Worm (Caenorhabditis elegans) whole organism, L4 larva: ENCODE results near the gene mdt-11.

ENCODE experiments used
- R02D3.7 ChIP-seq: fragments of 150-350 bp; sonication (generic microtip); optimal IDR thresholded peaks from 3 replicates; lab custom pipeline; 2014; ENCODE audit warnings: missing biosample characterization, missing genetic modification characterization
- Y75B8A.6 ChIP-seq: fragments of 200-800 bp; sonication (Bioruptor generic); IDR thresholded peaks from 2 replicates; pipeline ENCODE4 v1.3.6; 2022; ENCODE audit warnings: missing genetic modification reagents, missing genetic modification characterization, missing compliant biosample characterization
- ama-1 ChIP-seq: fragments of 150-350 bp; optimal IDR thresholded peaks from 2 replicates; lab custom pipeline; 2014; ENCODE audit warnings: inconsistent platforms, mixed read lengths
- fkh-10 ChIP-seq: fragments of 150-350 bp; optimal IDR thresholded peaks from 2 replicates; lab custom pipeline; 2014; ENCODE audit warnings: missing biosample characterization, missing genetic modification reagents, missing genetic modification characterization
- hlh-11 ChIP-seq: fragments of 200-800 bp; sonication (Bioruptor generic); optimal IDR thresholded peaks from 2 replicates; lab custom pipeline; 2018; ENCODE audit warnings: mild to moderate bottlenecking, missing genetic modification characterization, missing compliant biosample characterization
- lir-3 ChIP-seq: sonication (generic microtip); optimal IDR thresholded peaks from 2 replicates; lab custom pipeline; 2016; ENCODE audit warnings: mild to moderate bottlenecking, missing genetic modification characterization, missing compliant biosample characterization
- nhr-41 ChIP-seq: fragments of 200-800 bp; sonication (Bioruptor generic); IDR thresholded peaks from 2 replicates; pipeline ENCODE4 v1.3.6; 2022; ENCODE audit warnings: missing genetic modification reagents, missing genetic modification characterization, missing compliant biosample characterization
- unc-62 ChIP-seq, 3 experiments: fragments of 150-350 bp in 1 of 3; sonication (generic microtip); optimal IDR thresholded peaks in 2 of 3; peaks in 1 of 3; 1 replicate in 1 of 3; 2 replicates in 2 of 3; lab custom pipeline; 2014 to 2017; ENCODE audit warnings: missing biosample characterization in 3 of 3, missing genetic modification characterization in 3 of 3, missing genetic modification reagents in 3 of 3, missing genotype in 1 of 3

ce11 chrIII:5044709-5045108 lies 23.7 kb downstream of the mdt-11 start, which contains the start of gene C45G9.14:
- TF ChIP-seq lir-3 (tag; lab: Kevin White, UChicago): no peak
- no peak for TF ChIP-seq ama-1 (lab: Kevin White, UChicago)
- no peak for TF ChIP-seq R02D3.7 (tag; lab: Kevin White, UChicago)
- no peak for TF ChIP-seq unc-62 (GFP tag; optimal IDR thresholded peaks at IDR 0.05 in 1 of 2; lab: Kevin White, UChicago)
- no peak for TF ChIP-seq unc-62 (tag; optimal IDR thresholded peaks at IDR 0.05; lab: Kevin White, UChicago)
- TF ChIP-seq hlh-11 (tag; lab: Kevin White, UChicago): no peak
- no peak for TF ChIP-seq Y75B8A.6
- no peak for TF ChIP-seq fkh-10 (GFP tag; lab: Kevin White, UChicago)
- no peak for TF ChIP-seq nhr-41 (GFP tag; lab: Robert Waterston, UW)
